Worm (Caenorhabditis elegans) whole organism, L4 larva: Measurements from ENCODE around the gene srt-45.

ENCODE experiments used
- F10B5.3 ChIP-seq: sonication (generic microtip); optimal IDR thresholded peaks from 2 replicates; lab custom pipeline; 2016; ENCODE audit warnings: mild to moderate bottlenecking, missing genetic modification characterization, missing compliant biosample characterization
- aha-1 ChIP-seq: fragments of 150-350 bp; peaks from one replicate; lab custom pipeline; 2014; ENCODE audit warnings: missing biosample characterization, missing genetic modification characterization
- aly-2 ChIP-seq: sonication (generic microtip); optimal IDR thresholded peaks from 2 replicates; lab custom pipeline; 2018; ENCODE audit warnings: missing biosample characterization, missing genetic modification characterization
- ceh-28 ChIP-seq: fragments of 150-350 bp; optimal IDR thresholded peaks from 2 replicates; lab custom pipeline; 2014; ENCODE audit warnings: missing biosample characterization, missing genetic modification reagents, missing genetic modification characterization
- ces-1 ChIP-seq: fragments of 150-350 bp; sonication (generic microtip); optimal IDR thresholded peaks from 4 replicates; lab custom pipeline; 2014; ENCODE audit warnings: missing biosample characterization, missing genetic modification reagents, missing genetic modification characterization
- cey-2 ChIP-seq: sonication (generic microtip); optimal IDR thresholded peaks from 3 replicates; lab custom pipeline; 2017; ENCODE audit warnings: missing genetic modification characterization, mild to moderate bottlenecking, missing compliant biosample characterization, antibody characterized with exemption, borderline replicate concordance; ENCODE audit not compliant: insufficient read depth
- daf-16 ChIP-seq, 3 experiments: sonication (generic microtip); optimal IDR thresholded peaks; 2 replicates each; lab custom pipeline; 2016 to 2017; ENCODE audit warnings: missing genetic modification characterization in 3 of 3, missing genetic modification reagents in 3 of 3, mild to moderate bottlenecking in 2 of 3, missing compliant biosample characterization in 2 of 3, missing biosample characterization in 1 of 3, moderate library complexity in 1 of 3
- daf-19 ChIP-seq: fragments of 200-800 bp; sonication (Bioruptor generic); conservative IDR thresholded peaks from 2 replicates; pipeline ENCODE4 v1.3.6; 2022; ENCODE audit warnings: missing genetic modification characterization, missing compliant biosample characterization
- dmd-6 ChIP-seq: fragments of 200-800 bp; sonication (Bioruptor generic); IDR thresholded peaks from 2 replicates; pipeline ENCODE4 v1.3.6; 2022; ENCODE audit warnings: missing genetic modification reagents, missing genetic modification characterization, missing compliant biosample characterization
- dmd-9 ChIP-seq: fragments of 200-800 bp; sonication (Bioruptor generic); IDR thresholded peaks from 2 replicates; pipeline ENCODE4 v1.3.6; 2022; ENCODE audit warnings: missing genetic modification reagents, missing genetic modification characterization, missing compliant biosample characterization
- dpl-1 ChIP-seq: fragments of 150-350 bp; optimal IDR thresholded peaks from 2 replicates; lab custom pipeline; 2014; ENCODE audit warnings: missing biosample characterization, missing genetic modification reagents, missing genetic modification characterization
- dve-1 ChIP-seq: sonication (generic microtip); optimal IDR thresholded peaks from 2 replicates; lab custom pipeline; 2017; ENCODE audit warnings: antibody characterized with exemption, mild to moderate bottlenecking, missing genetic modification characterization, missing compliant biosample characterization; ENCODE audit not compliant: insufficient read depth
- hif-1 ChIP-seq, 2 experiments: sonication (generic microtip); optimal IDR thresholded peaks; 2 replicates each; lab custom pipeline; 2016 to 2017; ENCODE audit warnings: missing compliant biosample characterization in 2 of 2, missing genetic modification characterization in 2 of 2, missing genetic modification reagents in 2 of 2, missing genotype in 2 of 2, mild to moderate bottlenecking in 1 of 2
- hlh-11 ChIP-seq: fragments of 200-800 bp; sonication (Bioruptor generic); optimal IDR thresholded peaks from 2 replicates; lab custom pipeline; 2018; ENCODE audit warnings: mild to moderate bottlenecking, missing genetic modification characterization, missing compliant biosample characterization
- lin-13 ChIP-seq: fragments of 150-350 bp; optimal IDR thresholded peaks from 2 replicates; lab custom pipeline; 2014; ENCODE audit warnings: missing biosample characterization, missing genetic modification reagents, missing genetic modification characterization
- lin-15B ChIP-seq: fragments of 150-350 bp; sonication (generic microtip); optimal IDR thresholded peaks from 3 replicates; lab custom pipeline; 2014; ENCODE audit warnings: missing biosample characterization, missing genetic modification characterization
- lin-39 ChIP-seq: fragments of 150-350 bp; optimal IDR thresholded peaks from 2 replicates; lab custom pipeline; 2014; ENCODE audit warnings: missing biosample characterization, missing genetic modification reagents, missing genetic modification characterization
- lir-3 ChIP-seq: sonication (generic microtip); optimal IDR thresholded peaks from 2 replicates; lab custom pipeline; 2016; ENCODE audit warnings: mild to moderate bottlenecking, missing genetic modification characterization, missing compliant biosample characterization
- mdl-1 ChIP-seq, 2 experiments: fragments of 150-350 bp in 1 of 2; sonication (generic microtip) in 1 of 2; optimal IDR thresholded peaks; 2 replicates each; lab custom pipeline; 2014 to 2017; ENCODE audit warnings: missing biosample characterization in 2 of 2, missing genetic modification characterization in 2 of 2
- mxl-2 ChIP-seq: fragments of 200-800 bp; sonication (Bioruptor generic); conservative IDR thresholded peaks from 2 replicates; pipeline ENCODE4 v1.3.6; 2022; ENCODE audit warnings: missing genetic modification reagents, missing genetic modification characterization, missing compliant biosample characterization
- nhr-111 ChIP-seq: fragments of 200-800 bp; sonication (Bioruptor generic); optimal IDR thresholded peaks from 2 replicates; lab custom pipeline; 2018; ENCODE audit warnings: mild to moderate bottlenecking, missing genetic modification characterization, missing compliant biosample characterization
- nhr-28 ChIP-seq: fragments of 150-350 bp; optimal IDR thresholded peaks from 2 replicates; lab custom pipeline; 2014; ENCODE audit warnings: missing biosample characterization, missing genetic modification characterization
- nhr-6 ChIP-seq: fragments of 150-350 bp; optimal IDR thresholded peaks from 2 replicates; lab custom pipeline; 2014; ENCODE audit warnings: missing biosample characterization, missing genetic modification characterization
- pha-4 ChIP-seq, 2 experiments: fragments of 150-350 bp in 1 of 2; fragments of 200-800 bp in 1 of 2; sonication (Bioruptor generic) in 1 of 2; IDR thresholded peaks in 1 of 2; optimal IDR thresholded peaks in 1 of 2; 2 replicates each; pipeline versions ENCODE4 v1.3.6 to Lab custom; 2014 to 2022; ENCODE audit warnings: missing genetic modification characterization in 2 of 2, missing genetic modification reagents in 2 of 2, missing biosample characterization in 1 of 2, missing compliant biosample characterization in 1 of 2
- php-3 ChIP-seq: fragments of 200-800 bp; sonication (Bioruptor generic); IDR thresholded peaks from 2 replicates; pipeline ENCODE4 v1.3.6; 2022; ENCODE audit warnings: missing genetic modification reagents, missing genetic modification characterization, missing compliant biosample characterization
- pqm-1 ChIP-seq: sonication (generic microtip); optimal IDR thresholded peaks from 2 replicates; lab custom pipeline; 2017; ENCODE audit warnings: missing biosample characterization, missing genetic modification characterization
- saeg-2 ChIP-seq: fragments of 200-800 bp; sonication (Bioruptor generic); IDR thresholded peaks from 2 replicates; pipeline ENCODE4 v1.3.6; 2022; ENCODE audit warnings: missing genetic modification reagents, missing genetic modification characterization, missing compliant biosample characterization
- set-16 ChIP-seq: fragments of 200-800 bp; sonication (Bioruptor generic); IDR thresholded peaks from 2 replicates; pipeline ENCODE4 v1.3.6; 2022; ENCODE audit warnings: missing genetic modification reagents, missing genetic modification characterization, missing compliant biosample characterization
- spr-1 ChIP-seq: sonication (generic microtip); optimal IDR thresholded peaks from 2 replicates; lab custom pipeline; 2016; ENCODE audit warnings: mild to moderate bottlenecking, missing genetic modification characterization, missing compliant biosample characterization
- unc-130 ChIP-seq: sonication (generic microtip); optimal IDR thresholded peaks from 2 replicates; lab custom pipeline; 2016; ENCODE audit warnings: missing genetic modification reagents, missing genetic modification characterization, missing compliant biosample characterization
- vab-7 ChIP-seq: fragments of 200-800 bp; sonication (Bioruptor generic); IDR thresholded peaks from 2 replicates; pipeline ENCODE4 v1.3.6; 2022; ENCODE audit warnings: missing genetic modification reagents, missing genetic modification characterization, missing compliant biosample characterization
- zfp-3 ChIP-seq: fragments of 200-800 bp; sonication (Bioruptor generic); conservative IDR thresholded peaks from 2 replicates; pipeline ENCODE4 v1.3.6; 2022; ENCODE audit warnings: missing genetic modification reagents, missing genetic modification characterization, missing compliant biosample characterization
- ztf-7 ChIP-seq: fragments of 150-350 bp; optimal IDR thresholded peaks from 2 replicates; lab custom pipeline; 2014; ENCODE audit warnings: missing biosample characterization, missing genetic modification characterization

Gene srt-45

DNA sequence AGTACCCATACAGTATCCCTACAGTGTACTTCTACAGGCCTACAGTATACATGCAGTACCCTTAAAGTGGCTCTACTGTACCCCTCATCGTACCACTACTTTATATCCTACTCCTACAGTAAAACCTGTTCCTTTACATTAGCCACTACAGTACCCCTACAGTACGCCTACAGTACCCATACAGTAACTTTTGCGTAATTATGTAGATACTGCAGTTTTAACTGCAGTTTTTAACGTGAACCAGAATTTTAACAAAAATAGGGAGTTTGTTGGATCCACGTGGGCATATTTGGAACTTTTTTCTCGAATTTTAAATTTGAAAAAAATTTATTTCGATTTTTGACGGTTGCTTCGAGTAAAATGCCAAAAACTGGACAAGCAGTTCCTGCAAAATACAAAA, 40.6 kb upstream of the srt-45 start, which contains the start of gene W04E12.4:
W04E12.4 (plus strand) TSS at position 301 of the 400 bp plus-strand sequence.
- no peak for TF ChIP-seq daf-19

DNA sequence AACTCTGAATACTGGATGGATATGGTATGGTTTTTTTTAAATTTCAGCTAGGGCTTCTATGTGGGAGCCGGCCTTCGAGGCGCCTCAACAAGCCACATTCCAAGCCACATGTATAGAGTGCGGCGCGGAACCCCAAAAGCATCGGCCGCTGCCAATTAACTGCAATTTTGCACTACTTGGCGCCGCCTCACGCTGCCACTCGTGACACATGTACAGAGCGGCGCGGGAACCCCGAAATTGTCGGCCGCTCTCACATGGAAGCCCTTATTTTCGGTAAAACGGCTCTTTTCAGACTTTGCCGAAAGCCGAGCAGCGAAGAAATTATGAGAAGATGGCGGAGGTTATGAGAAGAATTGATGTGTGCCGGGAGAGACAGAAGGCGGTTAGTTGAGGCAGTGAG, 40.1 kb upstream of the srt-45 start:
- TF ChIP-seq pha-4 (GFP tag; IDR thresholded peaks at IDR 0.05; lab: Robert Waterston, UW) (no peak), pha-4 (tag; optimal IDR thresholded peaks at IDR 0.05; lab: Kevin White, UChicago) (no peak), nhr-111 (no peak), zfp-3 (GFP tag; lab: Robert Waterston, UW) (no peak), vab-7 (GFP tag; lab: Robert Waterston, UW) (no peak), cey-2 (tag; lab: Kevin White, UChicago) (no peak), php-3 (GFP tag; lab: Robert Waterston, UW) (0 out of 2 replicates have a peak, but pooled peaks have one; percentile 23), set-16 (GFP tag; lab: Robert Waterston, UW) (peak; percentile 55; the same call in 1 of the 2 replicates)

DNA sequence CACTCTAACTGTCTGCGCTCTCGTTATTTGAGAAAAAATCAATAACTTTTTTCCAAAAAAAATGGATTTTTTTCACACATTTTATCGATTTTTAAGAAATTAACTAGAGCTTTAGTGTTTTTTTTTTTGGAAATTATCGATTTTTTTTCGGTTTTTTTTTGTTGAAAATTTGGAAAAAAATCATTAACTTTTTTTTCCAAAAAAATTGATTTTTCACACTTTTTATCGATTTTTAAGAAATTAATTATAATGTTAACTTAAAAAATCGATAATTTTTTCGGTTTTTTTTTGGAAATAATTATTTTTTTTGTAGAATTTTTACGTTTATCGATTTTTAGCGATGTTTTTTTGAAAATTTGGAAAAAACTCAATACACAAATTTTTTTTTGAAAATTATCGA, 39.7 kb upstream of the srt-45 start:
- TF ChIP-seq ztf-7 (tag; lab: Kevin White, UChicago): no peak
- TF ChIP-seq ceh-28 (tag; lab: Kevin White, UChicago): peak; percentile 76

DNA sequence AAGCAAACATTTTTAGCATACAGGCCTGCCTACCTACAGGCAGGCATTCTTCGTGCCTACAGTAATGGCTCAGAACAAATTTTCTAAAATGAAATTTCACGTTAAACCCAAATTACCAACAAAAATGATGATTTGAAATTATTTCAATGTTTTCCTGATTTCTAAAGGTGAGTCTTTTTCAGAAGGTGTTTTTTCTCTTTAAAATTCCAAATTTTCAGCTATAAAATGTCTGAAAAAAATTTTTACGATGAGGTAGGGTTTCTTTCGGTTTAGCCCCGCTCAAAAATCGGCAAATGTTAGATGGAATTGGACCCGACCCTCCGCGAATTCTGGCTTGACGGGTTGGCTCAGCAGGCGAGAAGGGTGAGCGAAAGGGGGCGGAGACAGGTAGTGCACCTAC, 38.1 kb upstream of the srt-45 start, which contains the start of gene W04E12.5:
W04E12.5 (plus strand) TSS at position 301 of the 400 bp plus-strand sequence.
- no peak for TF ChIP-seq aha-1 (tag; lab: Kevin White, UChicago)
- no peak for TF ChIP-seq hif-1 (tag; optimal IDR thresholded peaks at IDR 0.05; lab: Kevin White, UChicago)
- no peak for TF ChIP-seq lin-15B (tag; lab: Kevin White, UChicago)
- no peak for TF ChIP-seq unc-130 (GFP tag; lab: Kevin White, UChicago)
- no peak for TF ChIP-seq mxl-2 (GFP tag; lab: Robert Waterston, UW)
- TF ChIP-seq lin-13 (GFP tag; lab: Kevin White, UChicago): no peak
- TF ChIP-seq aly-2 (tag; lab: Kevin White, UChicago): no peak
- no peak for TF ChIP-seq mdl-1 (tag; optimal IDR thresholded peaks at IDR 0.05; lab: Kevin White, UChicago)
- TF ChIP-seq F10B5.3 (tag; lab: Kevin White, UChicago): no peak
- no peak for TF ChIP-seq saeg-2 (GFP tag; lab: Robert Waterston, UW)
- TF ChIP-seq lir-3: no peak
- no peak for TF ChIP-seq ces-1 (GFP tag; lab: Kevin White, UChicago)

DNA sequence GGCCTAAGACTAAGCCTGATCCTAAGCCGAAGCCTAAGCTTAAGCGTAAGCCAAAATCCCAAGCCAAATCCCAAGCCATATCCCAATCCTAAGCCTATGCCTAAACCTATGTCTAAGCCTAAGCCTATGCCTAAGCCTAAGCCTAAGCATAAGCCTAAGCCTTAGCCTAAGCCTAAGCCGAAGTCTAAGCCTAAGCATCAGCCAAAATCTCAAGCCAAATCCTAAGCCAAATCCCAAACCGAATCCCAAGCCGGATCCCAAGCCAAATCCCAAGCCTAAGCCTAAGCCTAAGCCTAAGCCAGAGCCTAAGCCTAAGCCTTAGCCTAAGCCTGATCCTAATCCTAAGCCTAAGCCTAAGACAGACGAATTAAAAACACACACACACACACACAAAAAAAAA, 36.8 kb upstream of the srt-45 start:
- no peak for TF ChIP-seq spr-1 (tag; lab: Kevin White, UChicago)
- TF ChIP-seq php-3 (GFP tag; lab: Robert Waterston, UW): 0 out of 2 replicates have a peak, but pooled peaks have one; percentile 33
- no peak for TF ChIP-seq dmd-9 (GFP tag; lab: Robert Waterston, UW)

DNA sequence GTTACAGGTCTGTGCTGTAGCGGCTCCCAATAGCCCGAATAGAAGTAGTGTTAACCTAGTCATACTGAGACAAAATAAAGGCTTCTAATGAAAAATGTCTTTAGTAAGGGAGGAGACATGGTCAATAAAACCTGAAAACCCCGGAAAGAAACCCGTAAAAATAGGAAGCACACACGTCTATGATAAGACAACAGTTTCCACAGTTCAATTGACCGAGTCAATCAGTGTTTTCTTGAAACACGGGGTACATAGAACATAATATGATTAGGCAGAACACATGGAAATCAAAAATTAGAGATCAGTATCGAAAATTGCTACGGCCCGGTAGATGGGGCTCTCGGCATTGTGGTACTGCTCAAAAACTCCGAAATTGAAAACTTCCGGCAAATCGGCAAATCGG, 32.8 kb upstream of the srt-45 start, which contains the start of gene clec-49:
clec-49 (minus strand) TSS at position 103 of the 400 bp plus-strand sequence.
- TF ChIP-seq dmd-6 (GFP tag; lab: Robert Waterston, UW) (peak; percentile 84), pqm-1 (tag; lab: Kevin White, UChicago) (peak; percentile 57), nhr-6 (tag; lab: Kevin White, UChicago) (no peak), daf-16 (GFP tag; optimal IDR thresholded peaks at IDR 0.05; lab: Kevin White, UChicago) (no peak), daf-16 (tag; optimal IDR thresholded peaks at IDR 0.05; lab: Kevin White, UChicago) (peak; percentile 73), dpl-1 (GFP tag; lab: Kevin White, UChicago) (no peak), dve-1 (tag; lab: Kevin White, UChicago) (peak; percentile 20), lin-39 (no peak), hlh-11 (tag; lab: Kevin White, UChicago) (peak; percentile 46), nhr-28 (tag; lab: Kevin White, UChicago) (peak; percentile 57)
